Fruit fly (Drosophila melanogaster): ENCODE data around the gene Ndc80.

Ndc80 gene

DNA sequence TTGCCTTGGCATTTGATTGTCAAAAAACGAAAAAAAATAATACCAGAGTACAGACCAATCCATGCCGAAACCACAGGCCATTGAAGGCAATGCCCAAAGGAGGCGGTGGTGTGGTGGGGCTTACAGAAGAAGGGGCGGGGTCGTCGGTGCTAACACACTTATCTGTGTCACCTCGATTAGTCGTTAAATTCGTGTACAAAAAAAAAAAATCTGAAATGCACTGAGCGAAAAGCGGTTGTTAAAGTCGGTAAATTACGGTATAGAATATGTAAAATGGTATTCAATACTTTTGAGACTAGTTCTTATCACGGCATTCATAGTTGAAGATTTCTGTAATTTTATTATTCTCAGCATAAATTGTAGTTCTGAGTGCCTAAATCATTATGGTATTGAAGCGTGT, 32.1 kb upstream of the Ndc80 start (continued):
- peak; percentile 37 for TF ChIP-seq CG12659 (GFP tag; optimal IDR thresholded peaks at IDR 0.05)
- TF ChIP-seq CG2202 (tag; optimal IDR thresholded peaks at IDR 0.05), result no peak
- peak; percentile 46 for TF ChIP-seq pnt (GFP tag; optimal IDR thresholded peaks at IDR 0.05)
- peak; percentile 24; the same call in 1 of the 2 replicates for TF ChIP-seq E2f2 (GFP tag; IDR thresholded peaks at IDR 0.05)
- TF ChIP-seq da (GFP tag; optimal IDR thresholded peaks at IDR 0.05), result peak; percentile 5
- TF ChIP-seq Lhr (GFP tag; optimal IDR thresholded peaks at IDR 0.05), result no peak
- TF ChIP-seq Mad (GFP tag; optimal IDR thresholded peaks at IDR 0.05), result no peak
- TF ChIP-seq hbn (GFP tag; IDR thresholded peaks at IDR 0.05; ENCODE audit: partially characterized antibody), result no peak
- peak; percentile 23 for TF ChIP-seq mirr (GFP tag; optimal IDR thresholded peaks at IDR 0.05)
- TF ChIP-seq MTF-1 (GFP tag; optimal IDR thresholded peaks at IDR 0.05; ENCODE audit: borderline replicate concordance), result no peak
- TF ChIP-seq Spps (tag; optimal IDR thresholded peaks at IDR 0.05), result peak; percentile 21
- no peak for TF ChIP-seq CG3065 (GFP tag; optimal IDR thresholded peaks at IDR 0.05)
- peak; percentile 26 to 61 for TF ChIP-seq Pdp1 (GFP tag; optimal IDR thresholded peaks at IDR 0.05)
- TF ChIP-seq CG17829 (tag; optimal IDR thresholded peaks at IDR 0.05), result peak; percentile 17
- peak; percentile 40; the same call in 1 of the 2 replicates for TF ChIP-seq CG10959 (GFP tag; IDR thresholded peaks at IDR 0.05)
- peak; percentile 23 for TF ChIP-seq CG8924 (tag; optimal IDR thresholded peaks at IDR 0.05)
- TF ChIP-seq CG3838 (GFP tag; optimal IDR thresholded peaks at IDR 0.05), result no peak
- no peak for TF ChIP-seq kah (GFP tag; optimal IDR thresholded peaks at IDR 0.05)
- TF ChIP-seq CG18619 (GFP tag; optimal IDR thresholded peaks at IDR 0.05), result peak; percentile 1
- TF ChIP-seq CG10267 (tag; optimal IDR thresholded peaks at IDR 0.05), result peak; percentile 46
- TF ChIP-seq CG5953 (GFP tag; IDR thresholded peaks at IDR 0.05), result 0 out of 2 replicates have a peak, but pooled peaks have one; percentile 24
- peak; percentile 68 for TF ChIP-seq CG11504 (tag; optimal IDR thresholded peaks at IDR 0.05)
- no peak for TF ChIP-seq fd102C (GFP tag; optimal IDR thresholded peaks at IDR 0.05)
- TF ChIP-seq pfk (GFP tag; optimal IDR thresholded peaks at IDR 0.05), result no peak
- TF ChIP-seq CG7987 (GFP tag; optimal IDR thresholded peaks at IDR 0.05), result no peak
- no peak for TF ChIP-seq gsb (GFP tag; IDR thresholded peaks at IDR 0.05)
- TF ChIP-seq CG17328 (GFP tag; IDR thresholded peaks at IDR 0.05), result 0 out of 2 replicates have a peak, but pooled peaks have one; percentile 27
- TF ChIP-seq ken (GFP tag; IDR thresholded peaks at IDR 0.05), result no peak

DNA sequence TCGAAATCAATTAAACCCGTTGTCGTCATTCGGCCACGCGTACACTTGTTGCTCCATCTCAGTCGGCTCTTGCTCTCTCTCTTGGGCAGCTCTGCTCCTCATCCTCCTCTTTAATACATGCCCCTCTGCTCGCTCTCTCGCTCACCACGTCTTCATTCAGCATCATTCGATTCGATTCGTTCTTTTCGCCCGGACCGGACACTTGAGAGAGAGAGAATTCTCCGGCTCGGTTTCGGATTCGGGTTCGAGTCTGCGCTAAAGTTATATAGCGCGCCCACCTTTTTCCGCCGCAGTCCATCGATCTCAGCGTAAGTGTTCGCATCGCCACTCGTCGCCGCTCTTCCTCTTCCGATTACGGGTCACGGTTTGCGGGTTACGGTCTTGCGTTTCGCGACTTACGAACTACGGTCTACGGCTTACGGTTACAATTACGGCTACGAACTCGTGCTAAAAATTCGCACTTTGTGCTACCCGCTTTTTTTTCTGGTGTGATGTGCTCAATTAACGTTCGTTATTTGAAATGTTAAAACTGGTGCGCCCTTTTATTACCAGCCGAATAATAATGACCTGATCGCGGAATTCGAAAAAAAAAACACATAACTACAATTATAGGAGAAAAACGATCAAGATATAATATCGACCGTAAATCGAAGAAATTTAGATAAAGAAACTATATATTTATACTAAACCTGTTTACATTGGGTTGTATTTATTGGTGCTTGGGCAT, 30.2 kb upstream of the Ndc80 start:
- peak; percentile 20; the same call in 1 of the 2 replicates for TF ChIP-seq CG9932 (GFP tag; IDR thresholded peaks at IDR 0.05)
- TF ChIP-seq Trl (optimal IDR thresholded peaks at IDR 0.05), result peak; percentile 91 to 95
- peak; percentile 34 for TF ChIP-seq Trl (GFP tag; optimal IDR thresholded peaks at IDR 0.05)
- peak; percentile 87 for TF ChIP-seq Med (GFP tag)
- TF ChIP-seq CG15011 (GFP tag; optimal IDR thresholded peaks at IDR 0.05), result no peak
- peak; percentile 8; the same call in 1 of the 2 replicates for TF ChIP-seq HLH3B (GFP tag; IDR thresholded peaks at IDR 0.05)
- peak; percentile 17 for TF ChIP-seq HmgZ (tag; optimal IDR thresholded peaks at IDR 0.05)
- TF ChIP-seq CG2120 (GFP tag; optimal IDR thresholded peaks at IDR 0.05), result no peak
- TF ChIP-seq Dll (GFP tag; IDR thresholded peaks at IDR 0.05; ENCODE audit: partially characterized antibody), result peak; percentile 36; the same call in 2 of the 4 replicates
- peak; percentile 56 for TF ChIP-seq sens (GFP tag)
- peak; percentile 41; the same call in 1 of the 3 replicates for TF ChIP-seq HLH4C (GFP tag; IDR thresholded peaks at IDR 0.05; ENCODE audit: partially characterized antibody)
- TF ChIP-seq caup (GFP tag; optimal IDR thresholded peaks at IDR 0.05; ENCODE audit: severe bottlenecking), result peak; percentile 55
- no peak for TF ChIP-seq ERR (GFP tag; optimal IDR thresholded peaks at IDR 0.05)
- TF ChIP-seq so (GFP tag; IDR thresholded peaks at IDR 0.05), result peak; percentile 25; the same call in 2 of the 3 replicates
- no peak for TF ChIP-seq Fer3 (tag; optimal IDR thresholded peaks at IDR 0.05)
- peak in 1 of 2 experiments; percentile 60 for TF ChIP-seq Hr78 (GFP tag; optimal IDR thresholded peaks at IDR 0.05)
- peak; percentile 52 for TF ChIP-seq gro (GFP tag; optimal IDR thresholded peaks at IDR 0.05)
- peak; percentile 76 for TF ChIP-seq kah (GFP tag; optimal IDR thresholded peaks at IDR 0.05)
- TF ChIP-seq CG5245 (GFP tag; optimal IDR thresholded peaks at IDR 0.05), result no peak
- no peak for TF ChIP-seq slp2 (GFP tag; optimal IDR thresholded peaks at IDR 0.05)
- peak; percentile 37; the same call in 1 of the 2 replicates for TF ChIP-seq hbn (GFP tag; IDR thresholded peaks at IDR 0.05; ENCODE audit: partially characterized antibody)
- TF ChIP-seq sr (GFP tag; IDR thresholded peaks at IDR 0.05), result peak; percentile 67; the same call in 1 of the 3 replicates
- peak; percentile 55; the same call in 1 of the 2 replicates for TF ChIP-seq NFAT (GFP tag; IDR thresholded peaks at IDR 0.05)
